Fruit fly (Drosophila melanogaster) whole organism, wandering third instar larva: ENCODE data around the gene CG11504.

ENCODE experiments used
- Dfd ChIP-seq: fragments of >200 bp; optimal IDR thresholded peaks from 2 replicates; lab custom pipeline; 2017; ENCODE audit warnings: missing biosample characterization, missing genetic modification characterization
- Mio ChIP-seq: sonication (Bioruptor generic); optimal IDR thresholded peaks from 2 replicates; lab custom pipeline; 2016; ENCODE audit warnings: missing biosample characterization, missing genetic modification characterization
- tai ChIP-seq: sonication (Bioruptor generic); optimal IDR thresholded peaks from 2 replicates; lab custom pipeline; 2016; ENCODE audit warnings: missing biosample characterization, missing genetic modification characterization

- TF ChIP-seq tai (GFP tag; lab: Kevin White, UChicago) = no peak
- TF ChIP-seq Dfd (GFP tag; lab: Kevin White, UChicago) = no peak
- TF ChIP-seq Mio (GFP tag; lab: Kevin White, UChicago) = no peak
These were observed 2.6 kb downstream of the CG11504 start, which contains the start of gene Tace for dm6 chr3R:30000286-30000685.
